Worm (Caenorhabditis elegans) whole organism, early embryonic: ENCODE data around the gene ztf-13.

ENCODE experiments used
- B0310.2 ChIP-seq: sonication (generic microtip); optimal IDR thresholded peaks from 2 replicates; lab custom pipeline; 2016; ENCODE audit warnings: mild to moderate bottlenecking, missing genetic modification characterization, missing compliant biosample characterization
- F13C5.2 ChIP-seq: sonication (generic microtip); optimal IDR thresholded peaks from 2 replicates; lab custom pipeline; 2017; ENCODE audit warnings: mild to moderate bottlenecking, missing genetic modification characterization, inconsistent platforms, missing compliant biosample characterization
- aly-1 ChIP-seq: sonication (generic microtip); optimal IDR thresholded peaks from 2 replicates; lab custom pipeline; 2016; ENCODE audit warnings: missing genetic modification characterization, missing compliant biosample characterization
- ama-1 ChIP-seq: fragments of 150-350 bp; optimal IDR thresholded peaks from 2 replicates; lab custom pipeline; 2014
- ceh-13 ChIP-seq: fragments of 200-800 bp; sonication (Bioruptor generic); optimal IDR thresholded peaks from 2 replicates; lab custom pipeline; 2018; ENCODE audit warnings: mild to moderate bottlenecking, missing genetic modification characterization, missing compliant biosample characterization
- ceh-36 ChIP-seq: sonication (generic microtip); optimal IDR thresholded peaks from 2 replicates; lab custom pipeline; 2016; ENCODE audit warnings: missing genetic modification characterization, inconsistent platforms, missing compliant biosample characterization
- ets-7 ChIP-seq: sonication (generic microtip); optimal IDR thresholded peaks from 2 replicates; lab custom pipeline; 2016; ENCODE audit warnings: missing genotype, missing genetic modification characterization, missing compliant biosample characterization
- flt-1 ChIP-seq: fragments of 200-800 bp; sonication (Bioruptor generic); IDR thresholded peaks from 2 replicates; pipeline ENCODE4 v1.3.6; 2022; ENCODE audit warnings: missing genetic modification characterization, missing compliant biosample characterization
- hmbx-1 ChIP-seq: sonication (generic microtip); optimal IDR thresholded peaks from 2 replicates; lab custom pipeline; 2016; ENCODE audit warnings: mild to moderate bottlenecking, missing genetic modification characterization, missing compliant biosample characterization
- hmg-4 ChIP-seq: fragments of 200-800 bp; sonication (Bioruptor generic); optimal IDR thresholded peaks from 2 replicates; lab custom pipeline; 2018; ENCODE audit warnings: mild to moderate bottlenecking, missing genetic modification characterization, missing compliant biosample characterization
- hnd-1 ChIP-seq: sonication (generic microtip); optimal IDR thresholded peaks from 2 replicates; lab custom pipeline; 2016; ENCODE audit warnings: missing genetic modification characterization, missing compliant biosample characterization
- pes-1 ChIP-seq: fragments of 200-800 bp; sonication (Bioruptor generic); IDR thresholded peaks from 2 replicates; pipeline ENCODE4 v1.3.6; 2022; ENCODE audit warnings: missing genetic modification reagents, missing genetic modification characterization, missing compliant biosample characterization
- scrt-1 ChIP-seq: fragments of 200-800 bp; sonication (Bioruptor generic); IDR thresholded peaks from 2 replicates; pipeline ENCODE4 v1.3.6; 2022; ENCODE audit warnings: missing genetic modification characterization, missing compliant biosample characterization
- sea-1 ChIP-seq: fragments of 200-800 bp; sonication (Bioruptor generic); conservative IDR thresholded peaks from 2 replicates; pipeline ENCODE4 v1.3.6; 2022; ENCODE audit warnings: missing genetic modification characterization, missing compliant biosample characterization
- tbx-11 ChIP-seq: fragments of 200-800 bp; sonication (Bioruptor generic); IDR thresholded peaks from 2 replicates; pipeline ENCODE4 v1.3.6; 2022; ENCODE audit warnings: missing genetic modification characterization, missing compliant biosample characterization
- tbx-37 ChIP-seq: fragments of 200-800 bp; sonication (Bioruptor generic); conservative IDR thresholded peaks from 2 replicates; pipeline ENCODE4 v1.3.6; 2022; ENCODE audit warnings: missing genetic modification reagents, missing genetic modification characterization, missing compliant biosample characterization
- tra-4 ChIP-seq: sonication (generic microtip); optimal IDR thresholded peaks from 2 replicates; lab custom pipeline; 2017; ENCODE audit warnings: missing genetic modification characterization, missing compliant biosample characterization

The ztf-13 gene

ce11 chrX:3087647-3088046 is 14.3 kb downstream of the ztf-13 start:
- TF ChIP-seq hmg-4 (GFP tag; lab: Kevin White, UChicago) (no peak), pes-1 (GFP tag; lab: Robert Waterston, UW) (no peak), ceh-36 (no peak), tbx-11 (no peak), aly-1 (no peak), scrt-1 (GFP tag; lab: Robert Waterston, UW) (no peak), hnd-1 (tag; lab: Kevin White, UChicago) (no peak), flt-1 (GFP tag; lab: Robert Waterston, UW) (no peak), ama-1 (lab: Kevin White, UChicago) (no peak), hmbx-1 (tag; lab: Kevin White, UChicago) (no peak), B0310.2 (tag; lab: Kevin White, UChicago) (no peak), sea-1 (GFP tag; lab: Robert Waterston, UW) (no peak), tbx-37 (GFP tag; lab: Robert Waterston, UW) (no peak), F13C5.2 (tag; lab: Kevin White, UChicago) (no peak)

ce11 chrX:3087245-3087644 is 14.7 kb downstream of the ztf-13 start, which contains the start of gene F52E4.5:
TSS of gene F52E4.5 (minus strand) at chrX:3087345.
- TF ChIP-seq ets-7 (tag; lab: Kevin White, UChicago) (no peak), B0310.2 (tag; lab: Kevin White, UChicago) (no peak), ceh-36 (no peak), F13C5.2 (tag; lab: Kevin White, UChicago) (no peak), sea-1 (GFP tag; lab: Robert Waterston, UW) (no peak), hmg-4 (GFP tag; lab: Kevin White, UChicago) (no peak), pes-1 (GFP tag; lab: Robert Waterston, UW) (no peak), ama-1 (lab: Kevin White, UChicago) (no peak)

DNA sequence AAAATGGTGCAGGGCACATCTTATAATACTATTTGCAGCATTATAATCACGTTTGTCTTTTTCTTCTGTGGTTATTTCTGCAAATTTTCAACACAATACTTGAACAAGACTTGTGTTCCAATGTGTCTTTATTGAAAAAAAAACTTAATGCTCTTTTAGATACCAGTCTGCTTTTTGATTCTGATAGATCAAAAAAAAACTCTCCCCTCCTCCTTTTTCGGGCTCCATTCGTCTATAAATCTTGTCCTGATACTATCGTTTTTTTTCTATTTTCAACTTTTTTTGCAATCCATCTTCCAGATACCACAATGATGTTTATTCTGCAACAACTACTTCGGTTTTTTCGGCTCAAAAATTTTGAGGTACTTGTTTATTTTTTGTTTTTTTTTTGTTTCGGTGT is 21.1 kb downstream of the ztf-13 start, which contains the start of gene twk-16:
twk-16 (plus strand) TSS at position 301 of the 400 bp plus-strand sequence.
- TF ChIP-seq ceh-36, result no peak
- no peak for TF ChIP-seq F13C5.2 (tag; lab: Kevin White, UChicago)
- no peak for TF ChIP-seq ceh-13 (GFP tag; lab: Kevin White, UChicago)
- TF ChIP-seq tbx-37 (GFP tag; lab: Robert Waterston, UW), result no peak
- no peak for TF ChIP-seq ama-1 (lab: Kevin White, UChicago)
- TF ChIP-seq hmbx-1 (tag; lab: Kevin White, UChicago), result no peak
- no peak for TF ChIP-seq sea-1 (GFP tag; lab: Robert Waterston, UW)
- TF ChIP-seq flt-1 (GFP tag; lab: Robert Waterston, UW), result no peak
- TF ChIP-seq hnd-1 (tag; lab: Kevin White, UChicago), result no peak
- TF ChIP-seq ets-7 (tag; lab: Kevin White, UChicago), result no peak
- TF ChIP-seq aly-1, result no peak
- TF ChIP-seq pes-1 (GFP tag; lab: Robert Waterston, UW), result no peak
- TF ChIP-seq B0310.2 (tag; lab: Kevin White, UChicago), result no peak
- TF ChIP-seq hmg-4 (GFP tag; lab: Kevin White, UChicago), result no peak
- no peak for TF ChIP-seq tra-4 (tag; lab: Kevin White, UChicago)
- no peak for TF ChIP-seq scrt-1 (GFP tag; lab: Robert Waterston, UW)
- TF ChIP-seq tbx-11, result no peak

ce11 chrX:3070322-3070721 is 31.7 kb downstream of the ztf-13 start, which contains the start of gene ceh-31:
TSS of gene ceh-31 (minus strand) at chrX:3070422.
- TF ChIP-seq hmg-4 (GFP tag; lab: Kevin White, UChicago) (no peak), aly-1 (no peak), ama-1 (lab: Kevin White, UChicago) (no peak)

ce11 chrX:3067052-3067451 is 34.9 kb downstream of the ztf-13 start:
- TF ChIP-seq tra-4 (tag; lab: Kevin White, UChicago), result no peak
- no peak for TF ChIP-seq ceh-36
- TF ChIP-seq hmg-4 (GFP tag; lab: Kevin White, UChicago), result no peak
- no peak for TF ChIP-seq hnd-1 (tag; lab: Kevin White, UChicago)
- TF ChIP-seq flt-1 (GFP tag; lab: Robert Waterston, UW), result no peak
- TF ChIP-seq ets-7 (tag; lab: Kevin White, UChicago), result no peak
- TF ChIP-seq tbx-11, result no peak
- no peak for TF ChIP-seq B0310.2 (tag; lab: Kevin White, UChicago)
- no peak for TF ChIP-seq ceh-13 (GFP tag; lab: Kevin White, UChicago)
- no peak for TF ChIP-seq scrt-1 (GFP tag; lab: Robert Waterston, UW)

DNA sequence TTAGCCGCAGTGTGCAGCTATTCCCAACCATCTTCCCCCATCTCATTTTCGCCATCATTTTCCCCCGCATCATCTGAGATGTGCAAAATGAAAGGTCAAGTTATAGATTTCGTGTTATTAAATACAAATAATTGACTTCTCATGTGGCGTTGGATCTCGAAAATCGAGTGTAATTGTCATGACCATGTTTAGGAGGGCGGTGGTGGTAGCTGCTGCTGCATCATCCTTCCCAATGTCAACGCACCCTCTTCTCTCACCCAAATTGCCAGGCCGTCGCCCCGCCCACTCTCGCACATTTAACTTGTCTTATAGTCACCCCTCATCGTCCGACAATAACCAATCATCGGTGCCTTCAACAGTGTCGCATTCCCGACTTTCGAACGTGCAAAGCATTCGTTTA is 38.7 kb downstream of the ztf-13 start, which contains the start of gene ceh-30:
ceh-30 (plus strand) TSS at position 301 of the 400 bp plus-strand sequence.
- no peak for TF ChIP-seq sea-1 (GFP tag; lab: Robert Waterston, UW)
- TF ChIP-seq ceh-36, result no peak
- TF ChIP-seq tbx-37 (GFP tag; lab: Robert Waterston, UW), result no peak
- TF ChIP-seq hmg-4 (GFP tag; lab: Kevin White, UChicago), result no peak
- TF ChIP-seq aly-1, result no peak
- TF ChIP-seq F13C5.2 (tag; lab: Kevin White, UChicago), result no peak
- no peak for TF ChIP-seq scrt-1 (GFP tag; lab: Robert Waterston, UW)
- TF ChIP-seq hmbx-1 (tag; lab: Kevin White, UChicago), result no peak
- no peak for TF ChIP-seq ama-1 (lab: Kevin White, UChicago)
- no peak for TF ChIP-seq flt-1 (GFP tag; lab: Robert Waterston, UW)
- no peak for TF ChIP-seq ceh-13 (GFP tag; lab: Kevin White, UChicago)
- TF ChIP-seq hnd-1 (tag; lab: Kevin White, UChicago), result no peak
- TF ChIP-seq ets-7 (tag; lab: Kevin White, UChicago), result no peak
- TF ChIP-seq tra-4 (tag; lab: Kevin White, UChicago), result no peak

DNA sequence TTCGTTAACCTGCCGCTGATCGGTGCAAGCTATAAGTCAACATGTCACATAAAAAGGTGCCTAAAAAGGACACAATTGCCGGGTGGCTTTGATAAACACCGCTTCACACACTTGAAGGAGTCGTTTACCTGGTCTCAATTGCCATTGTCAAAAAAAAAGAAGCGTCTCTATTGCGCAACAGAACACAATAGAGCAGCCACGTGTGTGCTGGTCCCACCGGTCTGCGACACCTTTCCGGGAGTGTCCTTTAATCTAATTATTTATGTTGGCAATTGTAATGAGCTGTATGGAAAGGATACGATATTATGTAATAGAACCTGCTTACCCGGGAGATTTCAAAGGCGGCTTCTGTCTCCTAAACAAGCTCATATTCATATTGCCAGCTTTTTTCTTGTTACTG is 40.3 kb downstream of the ztf-13 start:
- TF ChIP-seq scrt-1 (GFP tag; lab: Robert Waterston, UW) (no peak), B0310.2 (tag; lab: Kevin White, UChicago) (no peak), hmg-4 (GFP tag; lab: Kevin White, UChicago) (no peak), F13C5.2 (tag; lab: Kevin White, UChicago) (no peak), pes-1 (GFP tag; lab: Robert Waterston, UW) (no peak), tra-4 (tag; lab: Kevin White, UChicago) (no peak), aly-1 (no peak), flt-1 (GFP tag; lab: Robert Waterston, UW) (no peak), hnd-1 (tag; lab: Kevin White, UChicago) (no peak)
